Fruit fly (Drosophila melanogaster) whole organism, embryonic: ENCODE data around the gene cry.

Experiments used
- Abd-B ChIP-seq: fragments of 200-800 bp; sonication (Bioruptor generic); optimal IDR thresholded peaks from 2 replicates; lab custom pipeline; 2018; ENCODE audit warnings: missing biosample characterization, mild to moderate bottlenecking, missing genetic modification characterization, moderate library complexity
- Ada2b ChIP-seq: fragments of 200-800 bp; sonication (Bioruptor generic); IDR thresholded peaks from 2 replicates; pipeline ENCODE4 v1.3.6; 2022; ENCODE audit warnings: missing biosample characterization, missing genetic modification characterization
- Asciz ChIP-seq: fragments of 200-800 bp; sonication (Bioruptor generic); optimal IDR thresholded peaks from 2 replicates; lab custom pipeline; 2017; ENCODE audit warnings: missing biosample characterization, mild to moderate bottlenecking, missing genetic modification characterization, missing genetic modification reagents
- Atf3 ChIP-seq: fragments of 200-800 bp; sonication (Bioruptor generic); optimal IDR thresholded peaks from 3 replicates; lab custom pipeline; 2016; ENCODE audit warnings: missing biosample characterization, missing genetic modification characterization
- Awh ChIP-seq: fragments of 200-800 bp; sonication (Bioruptor generic); IDR thresholded peaks from 2 replicates; pipeline ENCODE4, ENCODE4 v1.3.6; 2022; ENCODE audit warnings: missing biosample characterization, missing genetic modification characterization
- Bgb ChIP-seq: fragments of 200-800 bp; sonication (Bioruptor generic); IDR thresholded peaks from 2 replicates; pipeline ENCODE4 v1.3.6; 2022; ENCODE audit warnings: missing biosample characterization, missing genetic modification characterization; ENCODE audit not compliant: partially characterized antibody
- CG10321 ChIP-seq: fragments of 200-800 bp; sonication (Bioruptor generic); IDR thresholded peaks from 2 replicates; pipeline ENCODE4 v1.3.6; 2022; ENCODE audit warnings: missing biosample characterization, missing genetic modification characterization
- CG10959 ChIP-seq: fragments of 200-800 bp; sonication (Bioruptor generic); IDR thresholded peaks from 2 replicates; pipeline ENCODE4 v1.3.6; 2022; ENCODE audit warnings: missing biosample characterization, missing genetic modification characterization
- CG12744 ChIP-seq: fragments of 200-800 bp; sonication (Bioruptor generic); optimal IDR thresholded peaks from 2 replicates; lab custom pipeline; 2016; ENCODE audit warnings: missing biosample characterization, missing genetic modification characterization
- CG12769 ChIP-seq: fragments of 200-800 bp; sonication (Bioruptor generic); optimal IDR thresholded peaks from 2 replicates; lab custom pipeline; 2019; ENCODE audit warnings: missing biosample characterization, mild to moderate bottlenecking, missing genetic modification characterization, moderate library complexity
- CG13775 ChIP-seq: fragments of 200-800 bp; sonication (Bioruptor generic); optimal IDR thresholded peaks from 3 replicates; lab custom pipeline; 2017; ENCODE audit warnings: missing biosample characterization, mild to moderate bottlenecking, missing genetic modification characterization
- CG18011 ChIP-seq: fragments of 200-800 bp; sonication (Bioruptor generic); optimal IDR thresholded peaks from 2 replicates; lab custom pipeline; 2017; ENCODE audit warnings: missing biosample characterization, missing genetic modification characterization, mild to moderate bottlenecking, moderate library complexity, missing genotype
- CG18599 ChIP-seq: fragments of 200-800 bp; sonication (Bioruptor generic); optimal IDR thresholded peaks from 3 replicates; lab custom pipeline; 2017; ENCODE audit warnings: missing biosample characterization, missing genetic modification characterization, mild to moderate bottlenecking, moderate library complexity, missing genetic modification reagents
- CG18764 ChIP-seq: fragments of 200-800 bp; sonication (Bioruptor generic); optimal IDR thresholded peaks from 3 replicates; lab custom pipeline; 2016; ENCODE audit warnings: missing biosample characterization, missing genetic modification characterization
- CG34422 ChIP-seq: fragments of 200-800 bp; sonication (Bioruptor generic); IDR thresholded peaks from 3 replicates; pipeline ENCODE4 v1.3.6; 2022; ENCODE audit warnings: missing biosample characterization, missing genetic modification characterization
- CG42726 ChIP-seq: fragments of 200-800 bp; sonication (Bioruptor generic); IDR thresholded peaks from 2 replicates; pipeline ENCODE4 v1.3.6; 2022; ENCODE audit warnings: missing biosample characterization, missing genetic modification characterization; ENCODE audit not compliant: partially characterized antibody
- CG43689 ChIP-seq: fragments of 200-800 bp; sonication (Bioruptor generic); IDR thresholded peaks from 2 replicates; pipeline ENCODE4 v1.3.6; 2022; ENCODE audit warnings: missing biosample characterization, missing genetic modification characterization
- CG4820 ChIP-seq: fragments of 200-800 bp; sonication (Bioruptor generic); optimal IDR thresholded peaks from 3 replicates; lab custom pipeline; 2016; ENCODE audit warnings: missing biosample characterization, missing genetic modification characterization
- CG6272 ChIP-seq: fragments of 200-800 bp; sonication (Bioruptor generic); IDR thresholded peaks from 2 replicates; pipeline ENCODE4 v1.3.6; 2022; ENCODE audit warnings: missing biosample characterization, missing genetic modification characterization
- CG6654 ChIP-seq: fragments of 200-800 bp; sonication (Bioruptor generic); optimal IDR thresholded peaks from 2 replicates; lab custom pipeline; 2017; ENCODE audit warnings: missing biosample characterization, mild to moderate bottlenecking, missing genetic modification characterization
- CG7839 ChIP-seq: fragments of 200-800 bp; sonication (Bioruptor generic); optimal IDR thresholded peaks from 3 replicates; lab custom pipeline; 2018; ENCODE audit warnings: missing biosample characterization, mild to moderate bottlenecking, missing genetic modification characterization, moderate library complexity
- Dad ChIP-seq: fragments of 200-800 bp; sonication (Bioruptor generic); optimal IDR thresholded peaks from 3 replicates; lab custom pipeline; 2016; ENCODE audit warnings: missing biosample characterization, missing genetic modification characterization
- Elba2 ChIP-seq: fragments of 200-800 bp; sonication (Bioruptor generic); optimal IDR thresholded peaks from 3 replicates; lab custom pipeline; 2016; ENCODE audit warnings: missing biosample characterization, missing genetic modification characterization
- Gug ChIP-seq: fragments of 200-800 bp; sonication (Bioruptor generic); IDR thresholded peaks from 4 replicates; pipeline ENCODE4 v1.3.6; 2022; ENCODE audit warnings: missing biosample characterization, missing genetic modification characterization
- Hey ChIP-seq: fragments of 200-800 bp; sonication (Bioruptor generic); optimal IDR thresholded peaks from 3 replicates; lab custom pipeline; 2018; ENCODE audit warnings: missing biosample characterization, mild to moderate bottlenecking, missing genetic modification characterization
- NC2α ChIP-seq: fragments of 200-800 bp; sonication (Bioruptor generic); optimal IDR thresholded peaks from 2 replicates; lab custom pipeline; 2016; ENCODE audit warnings: missing biosample characterization, missing genetic modification characterization
- Neu2 ChIP-seq: fragments of 200-800 bp; sonication (Bioruptor generic); optimal IDR thresholded peaks from 3 replicates; lab custom pipeline; 2016; ENCODE audit warnings: missing biosample characterization, missing genetic modification characterization, borderline replicate concordance
- Oaz ChIP-seq: fragments of 200-800 bp; sonication (Bioruptor generic); IDR thresholded peaks from 2 replicates; pipeline ENCODE4 v1.3.6; 2022; ENCODE audit warnings: missing biosample characterization, missing genetic modification characterization
- Poxn ChIP-seq: fragments of 200-800 bp; sonication (Bioruptor generic); IDR thresholded peaks from 2 replicates; pipeline ENCODE4 v1.3.6; 2022; ENCODE audit warnings: missing biosample characterization, missing genetic modification characterization
- Rx ChIP-seq: fragments of 200-800 bp; sonication (Bioruptor generic); IDR thresholded peaks from 2 replicates; pipeline ENCODE4 v1.3.6; 2022; ENCODE audit warnings: missing biosample characterization, missing genetic modification characterization
- Sox100B ChIP-seq: fragments of 200-800 bp; sonication (Bioruptor generic); optimal IDR thresholded peaks from 3 replicates; lab custom pipeline; 2018; ENCODE audit warnings: missing biosample characterization, mild to moderate bottlenecking, missing genetic modification characterization
- Trl ChIP-seq, 3 experiments: fragments of >200 bp in 2 of 3; fragments of 200-800 bp in 1 of 3; sonication (Bioruptor generic) in 1 of 3; optimal IDR thresholded peaks; 2 replicates in 1 of 3; 3 replicates in 2 of 3; lab custom pipeline; 2016 to 2017; ENCODE audit warnings: missing biosample characterization in 1 of 3, missing genetic modification characterization in 1 of 3
- Xrp1 ChIP-seq: fragments of 200-800 bp; sonication (Bioruptor generic); IDR thresholded peaks from 2 replicates; pipeline ENCODE4 v1.3.6; 2022; ENCODE audit warnings: missing biosample characterization, missing genetic modification characterization
- dysf ChIP-seq: fragments of 200-800 bp; sonication (Bioruptor generic); IDR thresholded peaks from 3 replicates; pipeline ENCODE4 v1.3.6; 2022; ENCODE audit warnings: missing biosample characterization, missing genetic modification characterization
- esg ChIP-seq: fragments of 200-800 bp; sonication (Bioruptor generic); conservative IDR thresholded peaks from 2 replicates; pipeline ENCODE4 v1.3.6; 2022; ENCODE audit warnings: missing biosample characterization, missing genetic modification characterization
- fd96Cb ChIP-seq: fragments of 200-800 bp; sonication (Bioruptor generic); optimal IDR thresholded peaks from 2 replicates; lab custom pipeline; 2018; ENCODE audit warnings: missing biosample characterization, mild to moderate bottlenecking, missing genetic modification characterization, moderate library complexity
- gsb ChIP-seq: fragments of 200-800 bp; sonication (Bioruptor generic); IDR thresholded peaks from 2 replicates; pipeline ENCODE4 v1.3.6; 2022; ENCODE audit warnings: missing biosample characterization, missing genetic modification characterization
- kni ChIP-seq: fragments of 200-800 bp; sonication (Bioruptor generic); optimal IDR thresholded peaks from 3 replicates; lab custom pipeline; 2017; ENCODE audit warnings: mild to moderate bottlenecking, missing biosample characterization, missing genetic modification reagents, missing genetic modification characterization
- mirr ChIP-seq: fragments of 200-800 bp; sonication (Bioruptor generic); optimal IDR thresholded peaks from 3 replicates; lab custom pipeline; 2018; ENCODE audit warnings: missing biosample characterization, mild to moderate bottlenecking, missing genetic modification characterization
- nau ChIP-seq: fragments of 200-800 bp; sonication (Bioruptor generic); optimal IDR thresholded peaks from 3 replicates; lab custom pipeline; 2017; ENCODE audit warnings: missing biosample characterization, mild to moderate bottlenecking, missing genetic modification characterization, missing genetic modification reagents
- nerfin-1 ChIP-seq: fragments of 200-800 bp; sonication (Bioruptor generic); optimal IDR thresholded peaks from 3 replicates; lab custom pipeline; 2019; ENCODE audit warnings: missing biosample characterization, mild to moderate bottlenecking, missing genetic modification characterization, moderate library complexity
- odd ChIP-seq: fragments of 200-800 bp; sonication (Bioruptor generic); optimal IDR thresholded peaks from 2 replicates; lab custom pipeline; 2017; ENCODE audit warnings: missing biosample characterization, mild to moderate bottlenecking, missing genetic modification characterization
- onecut ChIP-seq: fragments of 200-800 bp; sonication (Bioruptor generic); IDR thresholded peaks from 2 replicates; pipeline ENCODE4 v1.3.6; 2022; ENCODE audit warnings: missing biosample characterization, missing genetic modification characterization
- pnt ChIP-seq: fragments of 200-800 bp; sonication (Bioruptor generic); optimal IDR thresholded peaks from 3 replicates; lab custom pipeline; 2016; ENCODE audit warnings: missing biosample characterization, missing genetic modification characterization
- ranshi ChIP-seq: fragments of 200-800 bp; sonication (Bioruptor generic); IDR thresholded peaks from 2 replicates; pipeline ENCODE4 v1.3.6; 2022; ENCODE audit warnings: missing biosample characterization, missing genetic modification characterization
- sim ChIP-seq: fragments of 200-800 bp; sonication (Bioruptor generic); IDR thresholded peaks from 2 replicates; pipeline ENCODE4 v1.3.6; 2022; ENCODE audit warnings: missing biosample characterization, missing genetic modification characterization
- tin ChIP-seq: fragments of 200-800 bp; sonication (Bioruptor generic); optimal IDR thresholded peaks from 3 replicates; lab custom pipeline; 2016; ENCODE audit warnings: missing biosample characterization, missing genetic modification characterization
- trem ChIP-seq: fragments of 200-800 bp; optimal IDR thresholded peaks from 3 replicates; lab custom pipeline; 2019; ENCODE audit warnings: missing biosample characterization, mild to moderate bottlenecking, missing genetic modification characterization, moderate library complexity
- yki ChIP-seq: fragments of >200 bp; optimal IDR thresholded peaks from 3 replicates; lab custom pipeline; 2018
- zen2 ChIP-seq: fragments of 200-800 bp; sonication (Bioruptor generic); IDR thresholded peaks from 3 replicates; pipeline ENCODE4 v1.3.6; 2022; ENCODE audit warnings: missing biosample characterization, missing genetic modification characterization; ENCODE audit not compliant: partially characterized antibody

cry gene

dm6 chr3R:19164873-19165456 lies 47.0 kb upstream of the cry start (continued):
- no peak for TF ChIP-seq Poxn (GFP tag; lab: Robert Waterston, UW)
- TF ChIP-seq onecut (GFP tag; lab: Robert Waterston, UW), result peak; percentile 21; the same call in 1 of the 2 replicates
- TF ChIP-seq trem (tag; lab: Kevin White, UChicago), result no peak
- peak; percentile 90 for TF ChIP-seq Elba2 (GFP tag; lab: Kevin White, UChicago)
- no peak for TF ChIP-seq sim (GFP tag; lab: Robert Waterston, UW)
- no peak for TF ChIP-seq mirr (GFP tag; lab: Kevin White, UChicago)
- TF ChIP-seq CG12769, result no peak
- TF ChIP-seq esg (GFP tag; lab: Robert Waterston, UW), result peak; percentile 22
- TF ChIP-seq ranshi, result peak; percentile 53; the same call in 1 of the 2 replicates
- no peak for TF ChIP-seq CG10321 (GFP tag; lab: Robert Waterston, UW)
- peak; percentile 47 for TF ChIP-seq CG12744
- TF ChIP-seq CG18599 (GFP tag; lab: Kevin White, UChicago), result peak; percentile 9
- TF ChIP-seq CG6272 (GFP tag; lab: Robert Waterston, UW), result no peak
- no peak for TF ChIP-seq Oaz
- TF ChIP-seq gsb (GFP tag; lab: Robert Waterston, UW), result no peak
- TF ChIP-seq CG13775 (GFP tag; lab: Kevin White, UChicago), result peak; percentile 37
- peak; percentile 35 for TF ChIP-seq fd96Cb (tag; lab: Kevin White, UChicago)
- TF ChIP-seq CG10959, result peak; percentile 38; the same call in 1 of the 2 replicates
- TF ChIP-seq CG43689 (GFP tag; lab: Robert Waterston, UW), result no peak
- TF ChIP-seq zen2, result no peak
- TF ChIP-seq nerfin-1 (tag; lab: Kevin White, UChicago), result no peak
- TF ChIP-seq Atf3 (GFP tag; lab: Kevin White, UChicago), result no peak
- TF ChIP-seq yki (lab: Kevin White, UChicago), result no peak
- no peak for TF ChIP-seq tin (GFP tag; lab: Kevin White, UChicago)
- TF ChIP-seq CG42726 (GFP tag; lab: Robert Waterston, UW), result no peak
- peak; percentile 38; the same call in 1 of the 2 replicates for TF ChIP-seq Rx
- no peak for TF ChIP-seq Neu2
- no peak for TF ChIP-seq CG18011 (GFP tag; lab: Kevin White, UChicago)
- TF ChIP-seq Asciz (GFP tag; lab: Kevin White, UChicago), result peak; percentile 2
- TF ChIP-seq Gug (GFP tag; lab: Robert Waterston, UW), result peak; percentile 39; the same call in 2 of the 4 replicates
- TF ChIP-seq pnt (GFP tag; lab: Kevin White, UChicago), result no peak
- peak; percentile 38; the same call in 1 of the 2 replicates for TF ChIP-seq Xrp1 (GFP tag; lab: Robert Waterston, UW)
- TF ChIP-seq Ada2b, result peak; percentile 44; the same call in 1 of the 2 replicates
- peak; percentile 8 for TF ChIP-seq Dad
- TF ChIP-seq CG4820, result no peak
- TF ChIP-seq Abd-B (GFP tag; lab: Kevin White, UChicago), result peak; percentile 31
- TF ChIP-seq kni (GFP tag; lab: Kevin White, UChicago), result no peak
- TF ChIP-seq CG18764 (GFP tag; lab: Kevin White, UChicago), result peak; percentile 29
- TF ChIP-seq NC2α (GFP tag; lab: Kevin White, UChicago), result peak; percentile 27
- peak; percentile 0 for TF ChIP-seq nau (GFP tag; lab: Kevin White, UChicago)
- peak; percentile 38 for TF ChIP-seq Hey
- TF ChIP-seq Sox100B, result peak; percentile 56
- no peak for TF ChIP-seq Bgb (GFP tag; lab: Robert Waterston, UW)
- peak; percentile 10; the same call in 1 of the 2 replicates for TF ChIP-seq Awh
- TF ChIP-seq dysf, result peak; percentile 52; the same call in 2 of the 3 replicates
- peak; percentile 33 for TF ChIP-seq CG6654
- TF ChIP-seq CG7839 (tag; lab: Kevin White, UChicago), result peak; percentile 54
- TF ChIP-seq Trl (optimal IDR thresholded peaks at IDR 0.05; lab: Kevin White, UChicago), result no peak
- no peak for TF ChIP-seq Trl (GFP tag; optimal IDR thresholded peaks at IDR 0.05; lab: Kevin White, UChicago)
- peak; percentile 17 for TF ChIP-seq odd (GFP tag; lab: Kevin White, UChicago)
- peak; percentile 22; the same call in 1 of the 3 replicates for TF ChIP-seq CG34422 (GFP tag; lab: Robert Waterston, UW)
